Fruit fly (Drosophila melanogaster) Kc167 (cell line): ENCODE data around the gene CG12708.

Source experiments
- h ChIP-seq: fragments of >200 bp; optimal IDR thresholded peaks from 3 replicates; lab custom pipeline; 2018; ENCODE audit warnings: missing external identifiers
- psq ChIP-seq: fragments of >200 bp; optimal IDR thresholded peaks from 2 replicates; lab custom pipeline; 2017; ENCODE audit warnings: missing external identifiers

- TF ChIP-seq psq (no peak), h (lab: Kevin White, UChicago) (no peak)
Observed at dm6 chrX:15697581-15698208, 22.4 kb downstream of the CG12708 start.
